Worm (Caenorhabditis elegans) whole organism, midembryonic: Measurements from ENCODE around the gene Y116F11B.8.

ENCODE experiments used
- klf-2 ChIP-seq: fragments of 200-800 bp; sonication (Bioruptor generic); conservative IDR thresholded peaks from 2 replicates; pipeline ENCODE4 v1.3.6; 2022; ENCODE audit warnings: missing genetic modification reagents, missing genetic modification characterization, missing compliant biosample characterization
- ref-1 ChIP-seq: fragments of 200-800 bp; sonication (Bioruptor generic); conservative IDR thresholded peaks from 2 replicates; pipeline ENCODE4 v1.3.6; 2022; ENCODE audit warnings: missing genetic modification reagents, missing genetic modification characterization, missing compliant biosample characterization

- no peak for TF ChIP-seq ref-1 (GFP tag; lab: Robert Waterston, UW)
- no peak for TF ChIP-seq klf-2 (GFP tag; lab: Robert Waterston, UW)
These were observed 25.5 kb downstream of the Y116F11B.8 start, which contains the start of gene Y116F11B.13 for ce11 chrV:19882916-19883315.
